Fruit fly (Drosophila melanogaster) whole organism: ENCODE data around the gene MED6.

Experiments used
- CG8478 ChIP-seq: fragments of >200 bp; optimal IDR thresholded peaks from 2 replicates; lab custom pipeline; 2018; ENCODE audit warnings: inconsistent platforms
- Dll ChIP-seq: fragments of >200 bp; optimal IDR thresholded peaks from 2 replicates; lab custom pipeline; 2017
- EcR ChIP-seq, 2 experiments: fragments of >200 bp; optimal IDR thresholded peaks; 2 replicates each; lab custom pipeline; 2017; ENCODE audit warnings: missing biosample characterization in 2 of 2, missing genetic modification characterization in 2 of 2, missing genetic modification reagents in 2 of 2
- pan ChIP-seq: fragments of >200 bp; optimal IDR thresholded peaks from 2 replicates; lab custom pipeline; 2017
- usp ChIP-seq: fragments of >200 bp; optimal IDR thresholded peaks from 2 replicates; lab custom pipeline; 2017; ENCODE audit warnings: missing biosample characterization, missing genetic modification characterization, mixed read lengths

DNA sequence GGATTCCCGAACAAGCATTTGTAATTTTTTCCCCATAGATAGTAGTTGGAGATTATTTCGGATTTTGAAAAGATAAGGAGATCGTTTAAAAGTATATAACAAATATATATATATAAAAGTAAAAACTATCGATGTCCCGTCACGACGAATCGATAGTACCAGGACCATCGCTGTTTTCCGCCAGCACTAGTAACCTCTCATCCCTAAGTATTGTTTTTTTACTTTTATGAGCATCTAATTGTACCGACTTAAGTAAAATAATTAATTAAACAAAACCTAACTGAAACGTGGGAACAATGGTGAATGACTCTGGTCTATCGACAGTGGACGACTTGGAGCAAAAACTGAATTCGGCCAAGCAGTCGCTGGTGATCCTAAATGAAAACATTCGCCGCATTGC is 28.1 kb downstream of the MED6 start, which contains the start of gene Pnn:
- TF ChIP-seq usp (GFP tag; lab: Kevin White, UChicago) = no peak
- no peak for TF ChIP-seq pan (lab: Kevin White, UChicago)
- no peak for TF ChIP-seq CG8478
- TF ChIP-seq Dll (lab: Kevin White, UChicago) = no peak
- TF ChIP-seq EcR (GFP tag; optimal IDR thresholded peaks at IDR 0.05; lab: Kevin White, UChicago) = no peak
